Fruit fly (Drosophila melanogaster): Measurements from ENCODE around the gene CG34174.

DNA sequence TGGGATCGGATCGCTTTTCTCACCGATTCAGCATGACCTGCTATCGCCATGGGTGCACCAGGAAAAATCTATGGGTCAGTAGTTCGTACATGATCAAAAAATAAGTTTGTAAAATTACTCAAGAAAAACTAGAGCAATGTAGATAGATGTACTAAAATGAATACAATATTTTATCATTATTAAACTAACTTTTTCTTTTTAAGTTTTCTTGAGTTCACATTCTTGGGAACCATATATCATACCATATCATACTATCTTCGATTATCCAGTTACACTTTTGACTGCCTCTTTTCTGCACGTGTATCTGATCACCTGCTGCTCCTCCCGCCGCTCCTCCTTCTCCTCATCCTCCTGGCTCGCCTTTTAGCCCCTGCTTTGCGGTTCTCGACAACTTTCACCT lies 28.7 kb upstream of the CG34174 start:
- TF ChIP-seq CG9705 (GFP tag; optimal IDR thresholded peaks at IDR 0.05) (no peak), psq (GFP tag; optimal IDR thresholded peaks at IDR 0.05) (no peak), CrebA (GFP tag; optimal IDR thresholded peaks at IDR 0.05; ENCODE audit: borderline replicate concordance) (no peak), foxo (GFP tag; optimal IDR thresholded peaks at IDR 0.05) (no peak), woc (GFP tag; optimal IDR thresholded peaks at IDR 0.05) (no peak), Jra (GFP tag; optimal IDR thresholded peaks at IDR 0.05) (no peak), Hnf4 (GFP tag; optimal IDR thresholded peaks at IDR 0.05) (no peak), rgr (GFP tag; optimal IDR thresholded peaks at IDR 0.05) (no peak), Mio (GFP tag; optimal IDR thresholded peaks at IDR 0.05) (no peak), usp (GFP tag; optimal IDR thresholded peaks at IDR 0.05) (no peak), ey (GFP tag; optimal IDR thresholded peaks at IDR 0.05) (no peak), dl (GFP tag; optimal IDR thresholded peaks at IDR 0.05; ENCODE audit: insufficient read depth in 1 of 2, partially characterized antibody in 2 of 2) (no peak)
